Worm (Caenorhabditis elegans) whole organism, L4 larva: Measurements from ENCODE around the gene nhr-31.

Experiments
- dmd-6 ChIP-seq: fragments of 200-800 bp; sonication (Bioruptor generic); IDR thresholded peaks from 2 replicates; pipeline ENCODE4 v1.3.6; 2022; ENCODE audit warnings: missing genetic modification reagents, missing genetic modification characterization, missing compliant biosample characterization
- fkh-10 ChIP-seq: fragments of 150-350 bp; optimal IDR thresholded peaks from 2 replicates; lab custom pipeline; 2014; ENCODE audit warnings: missing biosample characterization, missing genetic modification reagents, missing genetic modification characterization
- lin-15B ChIP-seq: fragments of 150-350 bp; sonication (generic microtip); optimal IDR thresholded peaks from 3 replicates; lab custom pipeline; 2014; ENCODE audit warnings: missing biosample characterization, missing genetic modification characterization
- lir-3 ChIP-seq: sonication (generic microtip); optimal IDR thresholded peaks from 2 replicates; lab custom pipeline; 2016; ENCODE audit warnings: mild to moderate bottlenecking, missing genetic modification characterization, missing compliant biosample characterization
- lsy-2 ChIP-seq, 2 experiments: fragments of 150-350 bp in 1 of 2; sonication (generic microtip) in 1 of 2; optimal IDR thresholded peaks; 2 replicates each; lab custom pipeline; 2014 to 2017; ENCODE audit warnings: missing biosample characterization in 2 of 2, missing genetic modification characterization in 2 of 2
- nhr-77 ChIP-seq: fragments of 150-350 bp; optimal IDR thresholded peaks from 2 replicates; lab custom pipeline; 2014; ENCODE audit warnings: missing biosample characterization, missing genetic modification characterization
- pha-4 ChIP-seq, 2 experiments: fragments of 150-350 bp in 1 of 2; fragments of 200-800 bp in 1 of 2; sonication (Bioruptor generic) in 1 of 2; IDR thresholded peaks in 1 of 2; optimal IDR thresholded peaks in 1 of 2; 2 replicates each; pipeline versions ENCODE4 v1.3.6 to Lab custom; 2014 to 2022; ENCODE audit warnings: missing genetic modification characterization in 2 of 2, missing genetic modification reagents in 2 of 2, missing biosample characterization in 1 of 2, missing compliant biosample characterization in 1 of 2
- pqm-1 ChIP-seq: sonication (generic microtip); optimal IDR thresholded peaks from 2 replicates; lab custom pipeline; 2017; ENCODE audit warnings: missing biosample characterization, missing genetic modification characterization
- skn-1 ChIP-seq: fragments of 150-350 bp; optimal IDR thresholded peaks from 2 replicates; lab custom pipeline; 2014; ENCODE audit warnings: missing biosample characterization, missing genetic modification characterization
- snpc-1.2 ChIP-seq: fragments of 200-800 bp; sonication (Bioruptor generic); IDR thresholded peaks from 2 replicates; pipeline ENCODE4 v1.3.6; 2022; ENCODE audit warnings: missing genetic modification reagents, missing genetic modification characterization, missing compliant biosample characterization
- unc-62 ChIP-seq, 3 experiments: fragments of 150-350 bp in 1 of 3; sonication (generic microtip); optimal IDR thresholded peaks in 2 of 3; peaks in 1 of 3; 1 replicate in 1 of 3; 2 replicates in 2 of 3; lab custom pipeline; 2014 to 2017; ENCODE audit warnings: missing biosample characterization in 3 of 3, missing genetic modification characterization in 3 of 3, missing genetic modification reagents in 3 of 3, missing genotype in 1 of 3

- TF ChIP-seq fkh-10 (GFP tag; lab: Kevin White, UChicago) = no peak
- no peak for TF ChIP-seq pha-4 (GFP tag; IDR thresholded peaks at IDR 0.05; lab: Robert Waterston, UW)
- no peak for TF ChIP-seq pha-4 (tag; optimal IDR thresholded peaks at IDR 0.05; lab: Kevin White, UChicago)
- no peak for TF ChIP-seq lin-15B (tag; lab: Kevin White, UChicago)
- peak in 1 of 2 experiments; percentile 61 for TF ChIP-seq lsy-2 (tag; optimal IDR thresholded peaks at IDR 0.05; lab: Kevin White, UChicago)
- TF ChIP-seq snpc-1.2 = no peak
- no peak for TF ChIP-seq lir-3 (tag; lab: Kevin White, UChicago)
- TF ChIP-seq dmd-6 (GFP tag; lab: Robert Waterston, UW) = no peak
- TF ChIP-seq pqm-1 (tag; lab: Kevin White, UChicago) = no peak
- no peak for TF ChIP-seq unc-62 (GFP tag; optimal IDR thresholded peaks at IDR 0.05 in 1 of 2; lab: Kevin White, UChicago)
- TF ChIP-seq unc-62 (tag; optimal IDR thresholded peaks at IDR 0.05; lab: Kevin White, UChicago) = no peak
- no peak for TF ChIP-seq nhr-77
- no peak for TF ChIP-seq skn-1 (tag; lab: Kevin White, UChicago)
Measured at ce11 chrIV:7982024-7982576, 47.2 kb downstream of the nhr-31 start, which contains the start of gene arf-5.
